Worm (Caenorhabditis elegans): ENCODE data around the gene cpin-1.

cpin-1 gene

DNA sequence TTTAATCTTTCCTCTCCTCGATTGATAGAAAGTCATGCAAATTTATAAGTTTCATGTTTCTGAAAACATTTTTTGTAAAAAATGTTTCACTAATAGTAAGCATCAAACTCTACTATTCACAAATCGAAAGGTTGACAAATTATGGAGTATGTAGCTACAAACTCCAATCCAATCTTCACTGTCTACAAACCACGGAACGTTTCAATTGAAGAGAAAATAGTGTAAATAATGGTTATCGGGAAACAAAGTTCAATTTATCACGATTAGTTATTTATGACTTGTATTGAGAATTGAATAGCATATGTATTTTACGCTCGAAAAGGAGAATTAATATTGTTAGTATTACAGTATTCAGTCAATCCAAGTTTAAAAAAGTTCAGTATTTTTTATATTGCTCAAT is 49.2 kb downstream of the cpin-1 start:
- no peak for TF ChIP-seq zip-4 (GFP tag; optimal IDR thresholded peaks at IDR 0.05)
- no peak for TF ChIP-seq egl-27 (tag; optimal IDR thresholded peaks at IDR 0.05)
- TF ChIP-seq ztf-4 (tag; optimal IDR thresholded peaks at IDR 0.05), result no peak
- no peak for TF ChIP-seq ceh-88 (GFP tag; IDR thresholded peaks at IDR 0.05)
- TF ChIP-seq sup-37 (GFP tag; optimal IDR thresholded peaks at IDR 0.05), result no peak
- no peak for TF ChIP-seq snu-23 (GFP tag; optimal IDR thresholded peaks at IDR 0.05)
- no peak for TF ChIP-seq unc-30 (tag; optimal IDR thresholded peaks at IDR 0.05)
- no peak for TF ChIP-seq ceh-90 (tag; optimal IDR thresholded peaks at IDR 0.05)
- no peak for TF ChIP-seq lir-3 (tag; optimal IDR thresholded peaks at IDR 0.05; ENCODE audit: poor library complexity)
- no peak for TF ChIP-seq efl-3 (GFP tag; optimal IDR thresholded peaks at IDR 0.05)
- TF ChIP-seq sox-4 (tag; optimal IDR thresholded peaks at IDR 0.05), result no peak
- TF ChIP-seq lin-14 (GFP tag; optimal IDR thresholded peaks at IDR 0.05), result no peak
- no peak for TF ChIP-seq unc-86 (tag; optimal IDR thresholded peaks at IDR 0.05)
- TF ChIP-seq pqm-1 (tag; optimal IDR thresholded peaks at IDR 0.05), result no peak
- TF ChIP-seq lin-35 (GFP tag; optimal IDR thresholded peaks at IDR 0.05), result no peak

DNA sequence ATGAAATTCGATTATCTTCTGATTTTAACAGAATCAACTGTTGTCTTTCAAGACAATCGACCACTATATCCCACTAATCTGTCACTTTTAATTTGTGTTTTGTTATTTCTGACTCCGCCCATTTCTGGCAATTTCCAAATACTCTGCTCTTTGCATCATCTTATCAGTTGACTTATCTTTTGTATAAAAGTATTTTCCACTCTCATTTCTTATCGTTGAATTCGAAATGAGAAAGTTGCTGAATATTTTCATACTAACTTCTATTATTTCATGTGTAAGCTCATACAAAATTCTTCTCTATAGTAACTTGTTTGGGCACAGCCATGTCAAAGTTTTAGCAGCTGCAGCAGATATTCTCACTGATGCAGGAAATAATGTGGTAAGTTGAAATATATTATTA is 49.6 kb downstream of the cpin-1 start, which contains the start of gene ugt-21:
Gene ugt-21, plus strand, starts transcription at position 212 of the 400 bp plus-strand sequence.
- TF ChIP-seq elt-2 (tag; optimal IDR thresholded peaks at IDR 0.05) (peak; percentile 69), fkh-8 (tag; optimal IDR thresholded peaks at IDR 0.05) (no peak), nhr-237 (tag; optimal IDR thresholded peaks at IDR 0.05) (no peak), efl-1 (optimal IDR thresholded peaks at IDR 0.05) (no peak), efl-1 (GFP tag; optimal IDR thresholded peaks at IDR 0.05 in 1 of 2) (peak in 1 of 2 experiments; percentile 69), dsc-1 (tag; optimal IDR thresholded peaks at IDR 0.05) (no peak), ceh-8 (GFP tag; optimal IDR thresholded peaks at IDR 0.05) (no peak), swsn-7 (tag; optimal IDR thresholded peaks at IDR 0.05) (no peak), snu-23 (GFP tag; optimal IDR thresholded peaks at IDR 0.05) (no peak), nhr-12 (tag; optimal IDR thresholded peaks at IDR 0.05) (no peak), jun-1 (tag; optimal IDR thresholded peaks at IDR 0.05) (no peak), lin-15B (tag; optimal IDR thresholded peaks at IDR 0.05) (no peak), C34B4.2 (tag; optimal IDR thresholded peaks at IDR 0.05) (no peak), hpl-2 (GFP tag; optimal IDR thresholded peaks at IDR 0.05) (no peak), efl-3 (GFP tag; optimal IDR thresholded peaks at IDR 0.05) (no peak), nhr-76 (tag; optimal IDR thresholded peaks at IDR 0.05) (no peak)

Data from whole organism, L1 larva.